Worm (Caenorhabditis elegans): ENCODE measurements around the gene din-1.

Gene din-1

DNA sequence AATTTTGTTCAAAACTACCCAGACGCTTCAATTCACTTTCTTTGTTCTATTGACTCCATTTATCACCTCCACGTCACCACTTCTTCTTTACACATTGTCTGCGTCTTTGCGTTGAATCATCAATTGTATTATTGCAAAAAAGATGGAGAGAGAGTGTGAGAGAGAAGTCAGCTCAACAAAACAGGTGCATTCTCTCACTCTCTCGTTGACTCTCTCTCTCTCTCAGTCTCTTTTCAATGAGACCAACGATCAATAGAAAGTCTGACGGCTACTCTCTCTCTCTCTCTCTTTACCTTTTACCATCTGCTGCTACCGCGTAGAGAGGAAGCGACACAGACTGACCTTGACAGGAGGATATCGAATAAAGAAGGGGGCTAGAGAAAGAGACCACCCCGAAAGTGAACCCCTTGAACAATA lies 2.3 kb upstream of the din-1 start (continued):
- TF ChIP-seq ceh-79 (tag; optimal IDR thresholded peaks at IDR 0.05), result no peak
- TF ChIP-seq bed-2 (GFP tag; IDR thresholded peaks at IDR 0.05), result no peak
- peak; percentile 44 for TF ChIP-seq ZK185.1 (tag; optimal IDR thresholded peaks at IDR 0.05; ENCODE audit: poor library complexity, severe bottlenecking)
- no peak for TF ChIP-seq aptf-3 (GFP tag; IDR thresholded peaks at IDR 0.05)
- TF ChIP-seq mel-28 (tag; optimal IDR thresholded peaks at IDR 0.05; ENCODE audit: borderline replicate concordance), result no peak
- TF ChIP-seq ztf-3 (GFP tag; optimal IDR thresholded peaks at IDR 0.05), result no peak
- TF ChIP-seq K11D2.4 (GFP tag; IDR thresholded peaks at IDR 0.05), result peak; percentile 20; the same call in 1 of the 2 replicates
- peak; percentile 34; the same call in 1 of the 2 replicates for TF ChIP-seq nfyb-1 (GFP tag; IDR thresholded peaks at IDR 0.05)
- TF ChIP-seq attf-5 (GFP tag; optimal IDR thresholded peaks at IDR 0.05), result peak; percentile 16
- no peak for TF ChIP-seq F23B12.7 (tag; optimal IDR thresholded peaks at IDR 0.05; ENCODE audit: insufficient read depth)
- TF ChIP-seq egl-18 (GFP tag; IDR thresholded peaks at IDR 0.05), result no peak
- TF ChIP-seq unc-130 (GFP tag; optimal IDR thresholded peaks at IDR 0.05), result no peak
- TF ChIP-seq akir-1 (GFP tag; optimal IDR thresholded peaks at IDR 0.05), result no peak
- no peak for TF ChIP-seq zim-3 (tag; optimal IDR thresholded peaks at IDR 0.05)
- TF ChIP-seq dpl-1 (GFP tag; optimal IDR thresholded peaks at IDR 0.05), result no peak
- TF ChIP-seq F22D6.2 (tag; optimal IDR thresholded peaks at IDR 0.05), result no peak
- no peak for TF ChIP-seq him-1 (tag; optimal IDR thresholded peaks at IDR 0.05)
- peak; percentile 66 for TF ChIP-seq chd-7 (tag; optimal IDR thresholded peaks at IDR 0.05)
- TF ChIP-seq lin-54 (GFP tag; optimal IDR thresholded peaks at IDR 0.05), result peak; percentile 33
- peak; percentile 30 for TF ChIP-seq nhr-80 (tag; optimal IDR thresholded peaks at IDR 0.05)
- TF ChIP-seq nhr-120 (GFP tag; IDR thresholded peaks at IDR 0.05), result no peak
- no peak for TF ChIP-seq ztf-25 (GFP tag; IDR thresholded peaks at IDR 0.05)
- TF ChIP-seq dox-1 (GFP tag; IDR thresholded peaks at IDR 0.05), result no peak
- peak; percentile 55; the same call in 1 of the 2 replicates for TF ChIP-seq C06A6.2 (GFP tag; conservative IDR thresholded peaks at IDR 0.05)
- 0 out of 2 replicates have a peak, but pooled peaks have one; percentile 43 for TF ChIP-seq lin-26 (GFP tag; IDR thresholded peaks at IDR 0.05)
- TF ChIP-seq attf-6 (GFP tag; IDR thresholded peaks at IDR 0.05), result no peak
- TF ChIP-seq tlf-1 (GFP tag; optimal IDR thresholded peaks at IDR 0.05), result peak; percentile 59
- TF ChIP-seq Y53F4B.3 (GFP tag; IDR thresholded peaks at IDR 0.05), result no peak
- no peak for TF ChIP-seq B0035.1 (tag; optimal IDR thresholded peaks at IDR 0.05)
- TF ChIP-seq cebp-2 (GFP tag; IDR thresholded peaks at IDR 0.05), result no peak
- no peak for TF ChIP-seq hmg-20 (GFP tag; IDR thresholded peaks at IDR 0.05)
- TF ChIP-seq egl-44 (GFP tag; IDR thresholded peaks at IDR 0.05), result no peak
- no peak for TF ChIP-seq ceh-40 (GFP tag; IDR thresholded peaks at IDR 0.05)
- TF ChIP-seq pha-4 (tag; optimal IDR thresholded peaks at IDR 0.05), result no peak
- no peak for TF ChIP-seq hsf-1 (GFP tag; IDR thresholded peaks at IDR 0.05)
- no peak for TF ChIP-seq snpc-4 (GFP tag; optimal IDR thresholded peaks at IDR 0.05)
- peak in 1 of 4 experiments; percentile 21 for TF ChIP-seq snpc-4 (tag; optimal IDR thresholded peaks at IDR 0.05)
- TF ChIP-seq F37B4.10 (GFP tag; IDR thresholded peaks at IDR 0.05), result no peak
- TF ChIP-seq let-526 (GFP tag; IDR thresholded peaks at IDR 0.05), result peak; percentile 79; the same call in 1 of the 2 replicates
- TF ChIP-seq lsy-27 (tag; optimal IDR thresholded peaks at IDR 0.05; ENCODE audit: borderline replicate concordance, insufficient read depth), result no peak
- no peak for TF ChIP-seq F57A8.1 (GFP tag; optimal IDR thresholded peaks at IDR 0.05)
- no peak for TF ChIP-seq ztf-28 (GFP tag; IDR thresholded peaks at IDR 0.05)
- TF ChIP-seq ceh-58 (GFP tag; IDR thresholded peaks at IDR 0.05), result no peak
- no peak for TF ChIP-seq hlh-12 (tag; optimal IDR thresholded peaks at IDR 0.05)
- TF ChIP-seq K12H6.12 (tag; optimal IDR thresholded peaks at IDR 0.05), result peak; percentile 39
- no peak for TF ChIP-seq madf-3 (GFP tag; IDR thresholded peaks at IDR 0.05)
- peak; percentile 23; the same call in 1 of the 2 replicates for TF ChIP-seq B0336.3 (GFP tag; IDR thresholded peaks at IDR 0.05)
- TF ChIP-seq ztf-18 (tag; optimal IDR thresholded peaks at IDR 0.05), result no peak
- TF ChIP-seq ceh-91 (GFP tag; IDR thresholded peaks at IDR 0.05), result no peak
- TF ChIP-seq C17E4.6 (GFP tag; IDR thresholded peaks at IDR 0.05), result no peak
